Fruit fly (Drosophila melanogaster) Kc167 (cell line): ENCODE results near the gene CG14628.

Source experiments
- Myc ChIP-seq: fragments of >200 bp; optimal IDR thresholded peaks from 2 replicates; lab custom pipeline; 2017; ENCODE audit warnings: missing external identifiers
- Sin3A ChIP-seq: fragments of >200 bp; optimal IDR thresholded peaks from 2 replicates; lab custom pipeline; 2018; ENCODE audit warnings: missing external identifiers
- h ChIP-seq: fragments of >200 bp; optimal IDR thresholded peaks from 3 replicates; lab custom pipeline; 2018; ENCODE audit warnings: missing external identifiers
- insv ChIP-seq: fragments of >200 bp; optimal IDR thresholded peaks from 3 replicates; lab custom pipeline; 2018; ENCODE audit warnings: missing external identifiers
- psq ChIP-seq: fragments of >200 bp; optimal IDR thresholded peaks from 2 replicates; lab custom pipeline; 2017; ENCODE audit warnings: missing external identifiers
- ttk ChIP-seq: sonication (Bioruptor generic); optimal IDR thresholded peaks from 2 replicates; lab custom pipeline; 2017; ENCODE audit warnings: missing external identifiers

Gene CG14628

dm6 chrX:1179865-1180264, 34.4 kb downstream of the CG14628 start, which contains the start of gene CG11379:
TSS of gene CG11379 (plus strand) at chrX:1180165.
- TF ChIP-seq insv (lab: Kevin White, UChicago) (no peak), h (lab: Kevin White, UChicago) (no peak), psq (lab: Kevin White, UChicago) (no peak), ttk (no peak), Sin3A (lab: Kevin White, UChicago) (no peak), Myc (lab: Kevin White, UChicago) (no peak)

dm6 chrX:1180865-1181264, 35.4 kb downstream of the CG14628 start:
- TF ChIP-seq h (lab: Kevin White, UChicago) (no peak), insv (lab: Kevin White, UChicago) (no peak), psq (lab: Kevin White, UChicago) (no peak), Sin3A (lab: Kevin White, UChicago) (no peak), Myc (lab: Kevin White, UChicago) (no peak), ttk (no peak)

- TF ChIP-seq h (lab: Kevin White, UChicago) = no peak
- no peak for TF ChIP-seq Myc (lab: Kevin White, UChicago)
- TF ChIP-seq insv (lab: Kevin White, UChicago) = no peak
- TF ChIP-seq ttk = no peak
- no peak for TF ChIP-seq Sin3A (lab: Kevin White, UChicago)
- TF ChIP-seq psq (lab: Kevin White, UChicago) = no peak
These were observed 35.9 kb downstream of the CG14628 start, which contains the start of gene CG14627 for dm6 chrX:1181320-1181719. TSS of gene CG14627 (plus strand) at chrX:1181620.

dm6 chrX:1183742-1184141, 38.3 kb downstream of the CG14628 start:
- TF ChIP-seq psq (lab: Kevin White, UChicago) (no peak), Sin3A (lab: Kevin White, UChicago) (no peak), ttk (no peak), Myc (lab: Kevin White, UChicago) (no peak), insv (lab: Kevin White, UChicago) (no peak), h (lab: Kevin White, UChicago) (no peak)

- TF ChIP-seq h (lab: Kevin White, UChicago) (no peak), insv (lab: Kevin White, UChicago) (no peak), psq (lab: Kevin White, UChicago) (no peak), Myc (lab: Kevin White, UChicago) (no peak), Sin3A (lab: Kevin White, UChicago) (no peak), ttk (no peak)
These were observed 39.0 kb downstream of the CG14628 start, which contains the start of gene CG14626 for dm6 chrX:1184478-1184877. TSS of gene CG14626 (plus strand) at chrX:1184778.

- TF ChIP-seq ttk (no peak), insv (lab: Kevin White, UChicago) (no peak), Myc (lab: Kevin White, UChicago) (no peak), Sin3A (lab: Kevin White, UChicago) (no peak), h (lab: Kevin White, UChicago) (no peak), psq (lab: Kevin White, UChicago) (no peak)
These were observed 45.6 kb downstream of the CG14628 start, which contains the start of gene CG11380 for dm6 chrX:1191008-1191407. TSS of gene CG11380 (plus strand) at chrX:1191308.
